Fruit fly (Drosophila melanogaster) S2 (cell line): ENCODE data around the gene slmo.

Experiments used
- CG8478 ChIP-seq: fragments of >200 bp; optimal IDR thresholded peaks from 2 replicates; lab custom pipeline; 2018
- CTCF ChIP-seq, 2 experiments: fragments of >200 bp; optimal IDR thresholded peaks; 2 replicates each; lab custom pipeline; 2018

DNA sequence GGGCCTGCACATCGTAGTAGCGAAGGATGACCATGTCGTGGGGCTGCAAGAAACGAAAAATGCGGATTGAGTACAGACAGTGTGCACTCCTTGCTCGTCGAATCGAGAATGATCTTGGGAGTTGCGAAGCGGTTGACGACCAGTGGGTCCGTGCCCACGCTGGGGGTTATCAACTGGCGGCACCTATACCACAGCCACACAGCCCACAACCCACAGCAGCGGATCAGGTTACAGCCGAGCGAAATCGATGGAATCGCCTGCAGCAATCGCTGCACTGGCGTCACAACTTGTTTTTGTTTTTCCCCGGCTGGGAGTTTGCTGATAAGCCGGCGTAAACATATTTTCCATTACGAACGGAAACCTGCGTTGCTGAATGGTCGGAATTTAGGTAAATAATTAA is 3.0 kb downstream of the slmo start:
- TF ChIP-seq CG8478 (lab: Kevin White, UChicago) (no peak), CTCF (optimal IDR thresholded peaks at IDR 0.05; lab: Kevin White, UChicago) (no peak)
